Fruit fly (Drosophila melanogaster) whole organism, embryonic: ENCODE data around the gene Coq5.

Experiments used
- Atf3 ChIP-seq: fragments of 200-800 bp; sonication (Bioruptor generic); optimal IDR thresholded peaks from 3 replicates; lab custom pipeline; 2016; ENCODE audit warnings: missing biosample characterization, missing genetic modification characterization
- Bdp1 ChIP-seq: fragments of 200-800 bp; sonication (Bioruptor generic); optimal IDR thresholded peaks from 3 replicates; lab custom pipeline; 2016; ENCODE audit warnings: missing biosample characterization, missing genetic modification characterization
- Blimp-1 ChIP-seq: fragments of 200-800 bp; sonication (Bioruptor generic); optimal IDR thresholded peaks from 3 replicates; lab custom pipeline; 2018; ENCODE audit warnings: missing biosample characterization, missing genetic modification characterization, mild to moderate bottlenecking, moderate library complexity, missing genetic modification reagents
- CG1024 ChIP-seq: fragments of 200-800 bp; sonication (Bioruptor generic); IDR thresholded peaks from 2 replicates; pipeline ENCODE4 v1.3.6; 2022; ENCODE audit warnings: missing biosample characterization, missing genetic modification characterization
- CG10979 ChIP-seq: fragments of 200-800 bp; sonication (Bioruptor generic); optimal IDR thresholded peaks from 2 replicates; lab custom pipeline; 2018; ENCODE audit warnings: missing biosample characterization, mild to moderate bottlenecking, missing genetic modification characterization, moderate library complexity
- CG11398 ChIP-seq: fragments of 200-800 bp; sonication (Bioruptor generic); optimal IDR thresholded peaks from 2 replicates; lab custom pipeline; 2016; ENCODE audit warnings: missing biosample characterization, missing genetic modification characterization
- CG11504 ChIP-seq: fragments of 200-800 bp; sonication (Bioruptor generic); optimal IDR thresholded peaks from 3 replicates; lab custom pipeline; 2019; ENCODE audit warnings: missing biosample characterization, mild to moderate bottlenecking, missing genetic modification characterization, moderate library complexity
- CG12219 ChIP-seq: fragments of 200-800 bp; sonication (Bioruptor generic); optimal IDR thresholded peaks from 3 replicates; lab custom pipeline; 2018; ENCODE audit warnings: missing biosample characterization, mild to moderate bottlenecking, missing genetic modification characterization
- CG13424 ChIP-seq: fragments of 200-800 bp; sonication (Bioruptor generic); optimal IDR thresholded peaks from 2 replicates; lab custom pipeline; 2019; ENCODE audit warnings: missing biosample characterization, mild to moderate bottlenecking, missing genetic modification characterization, moderate library complexity
- CG14710 ChIP-seq: fragments of 200-800 bp; sonication (Bioruptor generic); optimal IDR thresholded peaks from 3 replicates; lab custom pipeline; 2019; ENCODE audit warnings: missing biosample characterization, mild to moderate bottlenecking, missing genetic modification characterization, moderate library complexity
- CG18011 ChIP-seq: fragments of 200-800 bp; sonication (Bioruptor generic); optimal IDR thresholded peaks from 2 replicates; lab custom pipeline; 2017; ENCODE audit warnings: missing biosample characterization, missing genetic modification characterization, mild to moderate bottlenecking, moderate library complexity, missing genotype
- CG18599 ChIP-seq: fragments of 200-800 bp; sonication (Bioruptor generic); optimal IDR thresholded peaks from 3 replicates; lab custom pipeline; 2017; ENCODE audit warnings: missing biosample characterization, missing genetic modification characterization, mild to moderate bottlenecking, moderate library complexity, missing genetic modification reagents
- CG18619 ChIP-seq: fragments of 200-800 bp; sonication (Bioruptor generic); optimal IDR thresholded peaks from 3 replicates; lab custom pipeline; 2017; ENCODE audit warnings: missing biosample characterization, mild to moderate bottlenecking, missing genetic modification characterization
- CG2129 ChIP-seq: fragments of 200-800 bp; sonication (Bioruptor generic); IDR thresholded peaks from 2 replicates; pipeline ENCODE4 v1.3.6; 2022; ENCODE audit warnings: missing biosample characterization, missing genetic modification characterization; ENCODE audit not compliant: partially characterized antibody
- CG2875 ChIP-seq: fragments of 200-800 bp; sonication (Bioruptor generic); optimal IDR thresholded peaks from 2 replicates; lab custom pipeline; 2017; ENCODE audit warnings: missing biosample characterization, mild to moderate bottlenecking, missing genetic modification characterization, missing genetic modification reagents
- CG3065 ChIP-seq: fragments of 200-800 bp; sonication (Bioruptor generic); optimal IDR thresholded peaks from 2 replicates; lab custom pipeline; 2016; ENCODE audit warnings: missing biosample characterization, missing genetic modification characterization
- CG32532 ChIP-seq: fragments of 200-800 bp; sonication (Bioruptor generic); IDR thresholded peaks from 2 replicates; pipeline ENCODE4 v1.3.6; 2022; ENCODE audit warnings: missing biosample characterization, missing genetic modification characterization
- CG32767 ChIP-seq: fragments of 200-800 bp; sonication (Bioruptor generic); IDR thresholded peaks from 2 replicates; pipeline ENCODE4 v1.3.6; 2022; ENCODE audit warnings: missing biosample characterization, missing genetic modification characterization
- CG3726 ChIP-seq: fragments of 200-800 bp; sonication (Bioruptor generic); IDR thresholded peaks from 3 replicates; pipeline ENCODE4, ENCODE4 v1.3.6; 2022; ENCODE audit warnings: missing biosample characterization, missing genetic modification characterization
- CG4854 ChIP-seq: fragments of 200-800 bp; sonication (Bioruptor generic); optimal IDR thresholded peaks from 2 replicates; lab custom pipeline; 2016; ENCODE audit warnings: missing biosample characterization, missing genetic modification characterization, inconsistent platforms
- D ChIP-seq, 2 experiments: fragments of 200-800 bp in 1 of 2; fragments of >200 bp in 1 of 2; sonication (Bioruptor generic) in 1 of 2; optimal IDR thresholded peaks; 2 replicates in 1 of 2; 3 replicates in 1 of 2; lab custom pipeline; 2017; ENCODE audit warnings: mild to moderate bottlenecking in 1 of 2, missing biosample characterization in 1 of 2, missing genetic modification characterization in 1 of 2, missing genetic modification reagents in 1 of 2
- Deaf1 ChIP-seq: fragments of 200-800 bp; optimal IDR thresholded peaks from 3 replicates; lab custom pipeline; 2019; ENCODE audit warnings: missing biosample characterization, mild to moderate bottlenecking, missing genetic modification characterization, moderate library complexity
- E2f1 ChIP-seq: fragments of 200-800 bp; sonication (Bioruptor generic); IDR thresholded peaks from 2 replicates; pipeline ENCODE4 v1.3.6; 2022; ENCODE audit warnings: missing biosample characterization, missing genetic modification characterization
- HLH4C ChIP-seq: fragments of 200-800 bp; sonication (Bioruptor generic); IDR thresholded peaks from 3 replicates; pipeline ENCODE4 v1.3.6; 2022; ENCODE audit warnings: missing biosample characterization, missing genetic modification characterization; ENCODE audit not compliant: partially characterized antibody
- HmgD ChIP-seq: fragments of 200-800 bp; sonication (Bioruptor generic); optimal IDR thresholded peaks from 3 replicates; lab custom pipeline; 2016; ENCODE audit warnings: missing biosample characterization, missing genetic modification characterization
- HmgZ ChIP-seq: fragments of 200-800 bp; sonication (Bioruptor generic); optimal IDR thresholded peaks from 2 replicates; lab custom pipeline; 2018; ENCODE audit warnings: missing biosample characterization, mild to moderate bottlenecking, missing genetic modification characterization
- Max ChIP-seq: fragments of 200-800 bp; sonication (Bioruptor generic); optimal IDR thresholded peaks from 2 replicates; lab custom pipeline; 2016; ENCODE audit warnings: missing biosample characterization, mild to moderate bottlenecking, missing genetic modification characterization
- NK7.1 ChIP-seq: fragments of 200-800 bp; sonication (Bioruptor generic); optimal IDR thresholded peaks from 3 replicates; lab custom pipeline; 2016; ENCODE audit warnings: missing biosample characterization, missing genetic modification characterization
- Neu2 ChIP-seq: fragments of 200-800 bp; sonication (Bioruptor generic); optimal IDR thresholded peaks from 3 replicates; lab custom pipeline; 2016; ENCODE audit warnings: missing biosample characterization, missing genetic modification characterization, borderline replicate concordance
- Nf-YA ChIP-seq: fragments of 200-800 bp; sonication (Bioruptor generic); IDR thresholded peaks from 2 replicates; pipeline ENCODE4 v1.3.6; 2022; ENCODE audit warnings: missing biosample characterization, missing genetic modification characterization
- Nf-YC ChIP-seq: fragments of 200-800 bp; optimal IDR thresholded peaks from 3 replicates; lab custom pipeline; 2019; ENCODE audit warnings: missing biosample characterization, mild to moderate bottlenecking, missing genetic modification characterization, moderate library complexity
- Six4 ChIP-seq: fragments of 200-800 bp; sonication (Bioruptor generic); optimal IDR thresholded peaks from 2 replicates; lab custom pipeline; 2016; ENCODE audit warnings: missing biosample characterization, missing genetic modification characterization
- TFAM ChIP-seq: fragments of 200-800 bp; sonication (Bioruptor generic); optimal IDR thresholded peaks from 2 replicates; lab custom pipeline; 2017; ENCODE audit warnings: missing biosample characterization, missing genetic modification characterization, inconsistent platforms
- Xbp1 ChIP-seq: fragments of 200-800 bp; sonication (Bioruptor generic); optimal IDR thresholded peaks from 3 replicates; lab custom pipeline; 2016; ENCODE audit warnings: missing biosample characterization, mild to moderate bottlenecking, missing genetic modification characterization
- ap ChIP-seq: fragments of 200-800 bp; sonication (Bioruptor generic); IDR thresholded peaks from 2 replicates; pipeline ENCODE4 v1.3.6; 2022; ENCODE audit warnings: missing biosample characterization, missing genetic modification characterization
- br ChIP-seq: fragments of >200 bp; optimal IDR thresholded peaks from 2 replicates; lab custom pipeline; 2017
- dmrt99B ChIP-seq: fragments of 200-800 bp; sonication (Bioruptor generic); optimal IDR thresholded peaks from 2 replicates; lab custom pipeline; 2018; ENCODE audit warnings: missing biosample characterization, mild to moderate bottlenecking, missing genetic modification characterization, moderate library complexity
- fd3F ChIP-seq: fragments of 200-800 bp; sonication (Bioruptor generic); optimal IDR thresholded peaks from 2 replicates; lab custom pipeline; 2018; ENCODE audit warnings: missing biosample characterization, mild to moderate bottlenecking, missing genetic modification characterization, moderate library complexity
- ftz-f1 ChIP-seq: fragments of 200-800 bp; sonication (Bioruptor generic); optimal IDR thresholded peaks from 2 replicates; lab custom pipeline; 2016; ENCODE audit warnings: missing biosample characterization, missing genetic modification characterization
- gsb-n ChIP-seq: fragments of 200-800 bp; sonication (Bioruptor generic); optimal IDR thresholded peaks from 3 replicates; lab custom pipeline; 2018; ENCODE audit warnings: missing biosample characterization, mild to moderate bottlenecking, missing genetic modification characterization
- jing ChIP-seq: fragments of 200-800 bp; sonication (Bioruptor generic); optimal IDR thresholded peaks from 2 replicates; lab custom pipeline; 2018; ENCODE audit warnings: missing biosample characterization, mild to moderate bottlenecking, missing genetic modification characterization
- jumu ChIP-seq: fragments of 200-800 bp; sonication (Bioruptor generic); optimal IDR thresholded peaks from 3 replicates; lab custom pipeline; 2016; ENCODE audit warnings: missing biosample characterization, missing genetic modification characterization
- pita ChIP-seq: fragments of 200-800 bp; sonication (Bioruptor generic); optimal IDR thresholded peaks from 2 replicates; lab custom pipeline; 2017; ENCODE audit warnings: missing biosample characterization, mild to moderate bottlenecking, missing genetic modification characterization
- pnt ChIP-seq: fragments of 200-800 bp; sonication (Bioruptor generic); optimal IDR thresholded peaks from 3 replicates; lab custom pipeline; 2016; ENCODE audit warnings: missing biosample characterization, missing genetic modification characterization
- sc ChIP-seq, 3 experiments: fragments of >200 bp in 2 of 3; fragments of 200-800 bp in 1 of 3; sonication (Bioruptor generic) in 1 of 3; optimal IDR thresholded peaks; 2 replicates in 2 of 3; 3 replicates in 1 of 3; lab custom pipeline; 2017; ENCODE audit warnings: mild to moderate bottlenecking in 1 of 3, missing biosample characterization in 1 of 3, missing genetic modification characterization in 1 of 3, missing genetic modification reagents in 1 of 3
- toy ChIP-seq: fragments of 200-800 bp; sonication (Bioruptor generic); IDR thresholded peaks from 2 replicates; pipeline ENCODE4 v1.3.6; 2022; ENCODE audit warnings: missing biosample characterization, missing genetic modification characterization
- zen ChIP-seq: fragments of 200-800 bp; sonication (Bioruptor generic); optimal IDR thresholded peaks from 3 replicates; lab custom pipeline; 2018; ENCODE audit warnings: missing biosample characterization, mild to moderate bottlenecking, missing genetic modification characterization, moderate library complexity

Coq5 gene

DNA sequence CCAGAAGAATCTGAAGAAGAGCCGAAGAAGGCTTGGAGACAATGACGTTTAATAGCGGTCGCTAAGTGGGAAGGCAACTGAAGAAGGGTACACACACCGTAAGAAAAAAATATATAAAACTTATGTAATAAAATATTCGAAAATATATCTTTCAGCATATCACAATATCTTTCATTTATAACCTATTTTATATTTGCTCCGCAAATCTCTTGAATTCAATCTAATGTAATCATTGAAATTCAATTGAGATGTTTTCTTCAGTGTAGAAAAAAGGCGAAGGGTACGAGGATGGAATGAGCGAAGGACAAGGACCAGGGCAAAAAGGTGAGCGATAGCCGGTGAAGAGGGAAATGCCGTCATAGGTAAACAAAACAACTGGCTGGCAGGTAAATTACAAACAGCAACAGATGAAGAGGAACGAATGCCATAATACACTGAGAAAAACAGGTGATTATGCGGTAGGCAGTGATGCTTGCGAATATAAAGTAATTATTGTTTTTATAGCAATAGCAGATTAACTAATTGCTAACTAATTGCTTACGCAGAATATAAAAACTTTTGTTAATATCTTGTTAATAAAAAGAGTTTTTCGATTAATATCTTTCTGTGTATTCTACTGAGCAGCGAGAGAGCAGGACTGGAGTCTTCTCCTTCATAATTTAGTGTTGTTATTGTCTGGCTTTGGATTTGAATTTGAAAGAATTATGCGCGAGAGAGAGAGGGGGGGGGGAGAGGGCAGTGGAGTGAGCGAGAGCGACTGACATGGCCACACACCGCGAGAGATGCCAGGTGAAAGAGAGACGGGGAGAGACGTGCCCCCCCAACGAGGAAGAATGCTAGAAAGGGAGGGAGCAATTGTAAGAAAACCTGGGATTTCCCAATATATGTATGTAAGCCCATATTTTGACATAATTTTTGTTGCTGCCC lies 39.7 kb upstream of the Coq5 start (continued):
- TF ChIP-seq CG11398 (peak; percentile 62), CG12219 (GFP tag; lab: Kevin White, UChicago) (peak; percentile 60), CG18011 (GFP tag; lab: Kevin White, UChicago) (no peak), CG10979 (tag; lab: Kevin White, UChicago) (peak; percentile 97), Deaf1 (tag; lab: Kevin White, UChicago) (peak; percentile 52), br (lab: Kevin White, UChicago) (no peak), CG14710 (tag; lab: Kevin White, UChicago) (peak; percentile 93), HmgD (GFP tag; lab: Kevin White, UChicago) (no peak), Xbp1 (GFP tag; lab: Kevin White, UChicago) (peak; percentile 73), CG13424 (tag; lab: Kevin White, UChicago) (peak; percentile 83), Atf3 (GFP tag; lab: Kevin White, UChicago) (peak; percentile 70), pita (GFP tag; lab: Kevin White, UChicago) (no peak), Nf-YC (tag; lab: Kevin White, UChicago) (peak; percentile 20), jing (GFP tag; lab: Kevin White, UChicago) (peak; percentile 66), CG11504 (tag; lab: Kevin White, UChicago) (peak; percentile 83), Blimp-1 (peak; percentile 84), D (optimal IDR thresholded peaks at IDR 0.05; lab: Kevin White, UChicago) (no peak), D (GFP tag; optimal IDR thresholded peaks at IDR 0.05; lab: Kevin White, UChicago) (peak; percentile 86), Six4 (GFP tag; lab: Kevin White, UChicago) (peak; percentile 79), CG2875 (GFP tag; lab: Kevin White, UChicago) (peak; percentile 72), TFAM (GFP tag; lab: Kevin White, UChicago) (peak; percentile 45), CG2129 (no peak), pnt (peak; percentile 91), dmrt99B (tag; lab: Kevin White, UChicago) (peak; percentile 70), Neu2 (peak; percentile 93), HLH4C (GFP tag; lab: Robert Waterston, UW) (no peak), fd3F (peak; percentile 48), zen (tag; lab: Kevin White, UChicago) (peak; percentile 97), toy (no peak), CG32532 (GFP tag; lab: Robert Waterston, UW) (peak; percentile 75), CG18599 (peak; percentile 73), CG1024 (GFP tag; lab: Robert Waterston, UW) (peak; percentile 81), ap (GFP tag; lab: Robert Waterston, UW) (peak; percentile 62), CG18619 (GFP tag; lab: Kevin White, UChicago) (peak; percentile 74), sc (optimal IDR thresholded peaks at IDR 0.05; lab: Kevin White, UChicago) (no peak), sc (GFP tag; optimal IDR thresholded peaks at IDR 0.05; lab: Kevin White, UChicago) (peak; percentile 77), HmgZ (tag; lab: Kevin White, UChicago) (peak; percentile 33), E2f1 (GFP tag; lab: Robert Waterston, UW) (peak; percentile 79), ftz-f1 (GFP tag; lab: Kevin White, UChicago) (no peak), Max (GFP tag; lab: Kevin White, UChicago) (peak; percentile 75), CG3726 (GFP tag; lab: Robert Waterston, UW) (peak; percentile 47; the same call in 2 of the 3 replicates), NK7.1 (GFP tag; lab: Kevin White, UChicago) (peak; percentile 80), jumu (GFP tag; lab: Kevin White, UChicago) (peak; percentile 88), Nf-YA (peak; percentile 47; the same call in 1 of the 2 replicates), Bdp1 (GFP tag; lab: Kevin White, UChicago) (peak; percentile 45), CG3065 (GFP tag; lab: Kevin White, UChicago) (no peak), gsb-n (tag; lab: Kevin White, UChicago) (peak; percentile 91), CG32767 (peak; percentile 62; the same call in 1 of the 2 replicates), CG4854 (GFP tag; lab: Kevin White, UChicago) (peak; percentile 71)
